Fruit fly (Drosophila melanogaster): ENCODE results near the gene CG43446.
A peak's percentile ranks its signal among the peaks of the same experiment; 100 is the strongest.

The CG43446 gene

DNA sequence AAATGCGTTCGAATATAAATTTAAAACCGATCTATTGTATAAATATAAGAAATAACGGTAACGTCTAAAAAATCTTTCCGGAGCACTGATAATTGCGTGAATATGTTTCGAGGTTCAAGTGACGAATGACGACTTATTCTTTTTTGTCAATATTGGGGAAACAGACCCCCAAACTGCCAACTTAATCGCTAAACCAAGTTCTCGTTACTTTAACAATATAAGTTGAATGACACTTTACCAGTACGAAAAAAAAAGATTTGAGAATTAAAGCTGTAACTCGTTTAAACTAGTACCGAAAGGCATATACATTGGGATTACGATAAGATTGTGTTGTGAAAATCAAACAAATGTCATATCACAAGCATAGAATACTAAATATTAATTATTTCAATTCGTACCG, at the start of gene CG43446:
Gene CG43446 (minus strand): TSS at position 101 of the 400 bp plus-strand sequence.
- TF ChIP-seq lz (GFP tag; optimal IDR thresholded peaks at IDR 0.05) (no peak), CG15336 (GFP tag; IDR thresholded peaks at IDR 0.05) (no peak), CG32006 (GFP tag; optimal IDR thresholded peaks at IDR 0.05) (no peak), CG11762 (GFP tag; optimal IDR thresholded peaks at IDR 0.05; ENCODE audit: insufficient read depth) (no peak), CG34406 (GFP tag; optimal IDR thresholded peaks at IDR 0.05) (no peak), CG4318 (GFP tag; optimal IDR thresholded peaks at IDR 0.05) (no peak), Sox14 (GFP tag; optimal IDR thresholded peaks at IDR 0.05) (no peak), CG6276 (GFP tag; optimal IDR thresholded peaks at IDR 0.05) (no peak), fd85E (GFP tag; optimal IDR thresholded peaks at IDR 0.05) (no peak), Ets21C (GFP tag; optimal IDR thresholded peaks at IDR 0.05) (no peak), pdm3 (GFP tag; optimal IDR thresholded peaks at IDR 0.05) (no peak), CG11902 (GFP tag; optimal IDR thresholded peaks at IDR 0.05) (no peak), Smox (GFP tag; optimal IDR thresholded peaks at IDR 0.05) (no peak), Lpt (GFP tag; optimal IDR thresholded peaks at IDR 0.05) (no peak), CG6163 (GFP tag; IDR thresholded peaks at IDR 0.05) (no peak), spab (GFP tag; optimal IDR thresholded peaks at IDR 0.05) (no peak), Hr38 (GFP tag; optimal IDR thresholded peaks at IDR 0.05) (no peak), Met (GFP tag; optimal IDR thresholded peaks at IDR 0.05) (no peak)

dm6 chr3R:21025508-21025907, 37.8 kb upstream of the CG43446 start:
- no peak for TF ChIP-seq vri (GFP tag; optimal IDR thresholded peaks at IDR 0.05)
- peak; percentile 58 for TF ChIP-seq svp (GFP tag)

DNA sequence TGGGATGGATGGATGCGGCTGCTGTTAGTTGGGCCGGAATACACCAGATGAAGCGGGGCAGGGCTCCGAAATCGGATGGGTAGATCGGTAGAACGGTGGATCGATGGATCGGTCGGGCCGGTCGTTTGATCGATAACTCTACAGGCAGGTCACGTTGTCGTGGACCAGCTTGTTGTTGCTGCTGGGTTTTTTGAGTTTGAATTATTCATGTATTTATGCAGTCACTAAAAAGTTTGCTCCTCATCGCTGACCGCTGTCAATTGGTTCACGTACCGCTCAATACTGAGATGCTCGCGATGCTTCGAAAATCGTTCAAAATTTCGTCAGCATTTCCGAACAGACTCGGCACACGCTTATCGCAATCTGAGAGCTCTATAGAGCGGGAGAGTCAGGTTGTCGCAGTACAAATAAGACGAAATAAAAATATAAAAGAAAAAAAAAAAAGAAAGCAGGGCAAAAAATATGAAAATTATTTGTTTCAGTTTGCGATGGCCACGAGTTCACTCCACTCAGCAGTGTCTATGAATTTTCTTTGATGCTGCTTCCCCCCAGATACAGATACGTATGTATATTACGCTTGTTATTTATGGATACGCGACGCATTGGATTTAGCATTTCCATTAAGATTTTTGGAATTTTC, 36.3 kb upstream of the CG43446 start, which contains the start of gene peg:
Gene peg (minus strand): TSS at position 262 of the 640 bp plus-strand sequence.
- TF ChIP-seq achi (GFP tag; optimal IDR thresholded peaks at IDR 0.05) (no peak), Eip93F (GFP tag; optimal IDR thresholded peaks at IDR 0.05) (no peak), CG15336 (GFP tag; IDR thresholded peaks at IDR 0.05) (peak; percentile 44; the same call in 1 of the 2 replicates), CG3032 (tag; optimal IDR thresholded peaks at IDR 0.05) (no peak), CG4318 (GFP tag; optimal IDR thresholded peaks at IDR 0.05) (no peak), spab (GFP tag; optimal IDR thresholded peaks at IDR 0.05) (no peak), CG11902 (GFP tag; optimal IDR thresholded peaks at IDR 0.05) (no peak), Eip78C (GFP tag) (peak; percentile 65), esn (GFP tag; optimal IDR thresholded peaks at IDR 0.05) (no peak), OdsH (GFP tag; optimal IDR thresholded peaks at IDR 0.05) (peak; percentile 26), CG31627 (GFP tag; optimal IDR thresholded peaks at IDR 0.05) (no peak), Sox15 (GFP tag; optimal IDR thresholded peaks at IDR 0.05) (no peak), Eip75B (GFP tag; optimal IDR thresholded peaks at IDR 0.05) (no peak), CG9139 (GFP tag; optimal IDR thresholded peaks at IDR 0.05) (peak; percentile 31), CG10631 (GFP tag; optimal IDR thresholded peaks at IDR 0.05) (no peak), fd85E (GFP tag; optimal IDR thresholded peaks at IDR 0.05) (no peak), CG7368 (GFP tag; optimal IDR thresholded peaks at IDR 0.05) (no peak), Blimp-1 (GFP tag; optimal IDR thresholded peaks at IDR 0.05) (no peak), CG10669 (GFP tag; optimal IDR thresholded peaks at IDR 0.05) (no peak), Ets21C (GFP tag; optimal IDR thresholded peaks at IDR 0.05) (no peak), CG6792 (GFP tag; optimal IDR thresholded peaks at IDR 0.05) (no peak), CG3919 (GFP tag; optimal IDR thresholded peaks at IDR 0.05) (no peak), dsx (GFP tag; optimal IDR thresholded peaks at IDR 0.05; ENCODE audit: poor library complexity, severe bottlenecking) (no peak), Lpt (GFP tag; optimal IDR thresholded peaks at IDR 0.05) (no peak), Gug (GFP tag; IDR thresholded peaks at IDR 0.05) (peak; percentile 40; the same call in 1 of the 2 replicates), eg (GFP tag; IDR thresholded peaks at IDR 0.05) (peak; percentile 81), acj6 (GFP tag; optimal IDR thresholded peaks at IDR 0.05) (no peak), Sox102F (GFP tag; optimal IDR thresholded peaks at IDR 0.05) (peak; percentile 40), Hr4 (GFP tag; optimal IDR thresholded peaks at IDR 0.05) (no peak), ss (GFP tag; optimal IDR thresholded peaks at IDR 0.05) (no peak), CG6163 (GFP tag; IDR thresholded peaks at IDR 0.05) (peak; percentile 75), Smox (GFP tag; optimal IDR thresholded peaks at IDR 0.05) (peak; percentile 8), Hr39 (GFP tag; optimal IDR thresholded peaks at IDR 0.05) (no peak), fkh (GFP tag; optimal IDR thresholded peaks at IDR 0.05) (no peak), vri (GFP tag; optimal IDR thresholded peaks at IDR 0.05) (peak; percentile 70), cyc (GFP tag; optimal IDR thresholded peaks at IDR 0.05) (no peak), CG6808 (GFP tag; optimal IDR thresholded peaks at IDR 0.05) (peak; percentile 26)
